Worm (Caenorhabditis elegans): ENCODE measurements around the gene alh-13.

- no peak for TF ChIP-seq madf-5 (GFP tag; IDR thresholded peaks at IDR 0.05)
- TF ChIP-seq ztf-11 (tag; optimal IDR thresholded peaks at IDR 0.05): no peak
- TF ChIP-seq fos-1 (tag; optimal IDR thresholded peaks at IDR 0.05): no peak
- TF ChIP-seq unc-62 (GFP tag; optimal IDR thresholded peaks at IDR 0.05 in 1 of 2): no peak
- no peak for TF ChIP-seq unc-62 (tag; optimal IDR thresholded peaks at IDR 0.05)
- TF ChIP-seq ama-1 (optimal IDR thresholded peaks at IDR 0.05): no peak
- TF ChIP-seq F10B5.3 (tag; optimal IDR thresholded peaks at IDR 0.05): no peak
- TF ChIP-seq nhr-237 (tag; optimal IDR thresholded peaks at IDR 0.05): no peak
Measured at ce11 chrX:12818768-12819167, 36.6 kb downstream of the alh-13 start.
